Worm (Caenorhabditis elegans): ENCODE data around the gene R12H7.4.

R12H7.4 gene

ce11 chrX:13220609-13221008 lies 3.7 kb downstream of the R12H7.4 start:
- TF ChIP-seq nfya-1 (tag; optimal IDR thresholded peaks at IDR 0.05; ENCODE audit: borderline replicate concordance, insufficient read depth) (no peak), ceh-27 (GFP tag; optimal IDR thresholded peaks at IDR 0.05) (peak; percentile 33), madf-8 (GFP tag; conservative IDR thresholded peaks at IDR 0.05) (no peak)

- TF ChIP-seq let-607 (tag; optimal IDR thresholded peaks at IDR 0.05) (peak in 1 of 2 experiments; percentile 33), pha-4 (tag; optimal IDR thresholded peaks at IDR 0.05) (no peak), unc-62 (GFP tag; optimal IDR thresholded peaks at IDR 0.05) (peak; percentile 84), dox-1 (GFP tag; IDR thresholded peaks at IDR 0.05) (peak; percentile 51), cebp-1 (GFP tag; IDR thresholded peaks at IDR 0.05) (no peak; the same call in 1 of the 2 replicates), cebp-1 (tag; optimal IDR thresholded peaks at IDR 0.05) (peak; percentile 36), mxl-1 (tag; optimal IDR thresholded peaks at IDR 0.05) (no peak), nhr-80 (tag; optimal IDR thresholded peaks at IDR 0.05) (peak; percentile 85), tbp1 (GFP tag; optimal IDR thresholded peaks at IDR 0.05) (peak; percentile 3), ztf-22 (GFP tag; optimal IDR thresholded peaks at IDR 0.05) (peak; percentile 13)
Observed at ce11 chrX:13221357-13221756, 4.5 kb downstream of the R12H7.4 start, which contains the start of gene asp-4. Gene asp-4, minus strand, starts transcription at chrX:13221462.

DNA sequence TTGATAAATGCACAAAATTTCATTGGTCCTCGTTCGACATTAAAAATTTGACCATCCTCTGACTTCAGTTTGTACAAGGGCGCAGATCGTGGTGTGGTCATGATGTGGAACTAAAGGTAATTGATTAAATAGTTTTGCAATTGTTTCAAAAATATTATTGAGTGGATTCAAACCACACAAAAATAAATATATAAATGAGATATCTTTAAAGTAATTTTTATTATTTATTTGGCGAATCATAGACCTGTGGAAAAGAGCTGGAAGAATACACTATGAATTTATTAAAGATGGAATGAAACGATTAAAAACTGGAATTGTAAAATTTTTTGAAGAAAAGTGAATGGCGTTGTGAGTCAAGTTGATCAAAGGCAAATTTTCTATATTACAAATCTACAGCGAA lies 6.5 kb downstream of the R12H7.4 start, which contains the start of gene skr-20:
TSS of gene skr-20 (minus strand) at position 101 of the 400 bp plus-strand sequence.
- TF ChIP-seq ceh-27 (GFP tag; optimal IDR thresholded peaks at IDR 0.05) (no peak), ama-1 (optimal IDR thresholded peaks at IDR 0.05) (no peak), ama-1 (GFP tag; optimal IDR thresholded peaks at IDR 0.05) (no peak), zim-3 (tag; optimal IDR thresholded peaks at IDR 0.05) (no peak), ceh-79 (tag; optimal IDR thresholded peaks at IDR 0.05) (no peak), tbp1 (GFP tag; optimal IDR thresholded peaks at IDR 0.05) (no peak)

DNA sequence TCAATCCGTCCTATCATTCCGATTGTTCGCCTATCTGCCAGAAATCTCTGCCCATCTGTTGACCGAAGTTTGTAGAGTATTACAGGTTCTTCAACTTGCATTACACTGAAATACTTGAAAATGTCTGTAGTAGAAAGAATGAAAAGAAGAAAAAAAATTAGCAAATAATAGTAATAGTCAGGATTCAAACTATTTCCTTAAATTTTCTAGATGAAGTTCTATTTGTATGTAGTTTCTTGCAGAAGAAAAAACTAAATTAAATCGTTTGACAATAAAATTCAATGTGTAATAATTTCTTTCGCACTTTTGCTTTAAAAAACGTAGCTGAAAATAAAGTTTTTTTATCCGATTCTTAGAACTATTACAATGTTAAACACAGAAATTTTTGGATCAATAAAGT lies 7.7 kb downstream of the R12H7.4 start, which contains the start of gene skr-19:
TSS of gene skr-19 (minus strand) at position 101 of the 400 bp plus-strand sequence.
- TF ChIP-seq hlh-26 (GFP tag; conservative IDR thresholded peaks at IDR 0.05) (no peak), somi-1 (GFP tag; optimal IDR thresholded peaks at IDR 0.05) (no peak), F10E7.11 (tag; optimal IDR thresholded peaks at IDR 0.05) (no peak), lsl-1 (GFP tag; optimal IDR thresholded peaks at IDR 0.05) (no peak), aptf-3 (GFP tag; IDR thresholded peaks at IDR 0.05) (no peak), aptf-2 (GFP tag; conservative IDR thresholded peaks at IDR 0.05) (no peak), nhr-80 (tag; optimal IDR thresholded peaks at IDR 0.05) (no peak), F39B2.1 (GFP tag; IDR thresholded peaks at IDR 0.05) (no peak), egl-18 (GFP tag; IDR thresholded peaks at IDR 0.05) (no peak), pha-4 (tag; optimal IDR thresholded peaks at IDR 0.05) (no peak), ceh-79 (tag; optimal IDR thresholded peaks at IDR 0.05) (no peak), tbp1 (GFP tag; optimal IDR thresholded peaks at IDR 0.05) (no peak), nhr-120 (GFP tag; IDR thresholded peaks at IDR 0.05) (no peak), B0019.2 (GFP tag; conservative IDR thresholded peaks at IDR 0.05) (no peak), nfya-2 (GFP tag; IDR thresholded peaks at IDR 0.05) (no peak), snpc-4 (GFP tag; optimal IDR thresholded peaks at IDR 0.05) (no peak), snpc-4 (tag; optimal IDR thresholded peaks at IDR 0.05) (no peak), rec-8 (tag; optimal IDR thresholded peaks at IDR 0.05) (no peak)

Measured in whole organism, young adult.